Fruit fly (Drosophila melanogaster): Measurements from ENCODE around the gene CG10516.

CG10516 gene

dm6 chr3L:15924811-15925437 is 43.1 kb upstream of the CG10516 start, which contains the start of gene sff (continued):
- TF ChIP-seq CG17802 (tag; optimal IDR thresholded peaks at IDR 0.05) (peak; percentile 85), Deaf1 (tag; optimal IDR thresholded peaks at IDR 0.05) (peak; percentile 70), onecut (GFP tag; IDR thresholded peaks at IDR 0.05) (peak; percentile 84), slbo (GFP tag; IDR thresholded peaks at IDR 0.05) (peak; percentile 86), CG4820 (GFP tag; optimal IDR thresholded peaks at IDR 0.05) (peak; percentile 79), Scr (GFP tag; IDR thresholded peaks at IDR 0.05; ENCODE audit: partially characterized antibody) (no peak), CG13296 (GFP tag; optimal IDR thresholded peaks at IDR 0.05) (peak; percentile 85), caup (GFP tag; optimal IDR thresholded peaks at IDR 0.05; ENCODE audit: severe bottlenecking) (peak; percentile 85), vvl (GFP tag; IDR thresholded peaks at IDR 0.05) (peak; percentile 93), eve (GFP tag; optimal IDR thresholded peaks at IDR 0.05) (no peak), CG7372 (GFP tag; IDR thresholded peaks at IDR 0.05) (peak; percentile 88), CG3847 (GFP tag; IDR thresholded peaks at IDR 0.05) (peak; percentile 81), CG11398 (GFP tag; optimal IDR thresholded peaks at IDR 0.05) (peak; percentile 58), tgo (GFP tag; IDR thresholded peaks at IDR 0.05) (peak; percentile 86), CG13624 (GFP tag; optimal IDR thresholded peaks at IDR 0.05) (peak; percentile 61), pnt (GFP tag; optimal IDR thresholded peaks at IDR 0.05) (peak; percentile 70), CG10366 (GFP tag; IDR thresholded peaks at IDR 0.05) (peak; percentile 84), danr (GFP tag; IDR thresholded peaks at IDR 0.05) (peak; percentile 78), CG14965 (GFP tag; optimal IDR thresholded peaks at IDR 0.05; ENCODE audit: borderline replicate concordance) (no peak), CG2129 (GFP tag; IDR thresholded peaks at IDR 0.05; ENCODE audit: partially characterized antibody) (no peak), Pdp1 (GFP tag; optimal IDR thresholded peaks at IDR 0.05) (peak; percentile 43 to 70), CG32532 (GFP tag; IDR thresholded peaks at IDR 0.05) (peak; percentile 86), chif (GFP tag; optimal IDR thresholded peaks at IDR 0.05) (peak in 1 of 2 experiments; percentile 81), CG7271 (tag; optimal IDR thresholded peaks at IDR 0.05) (peak; percentile 33), slp2 (GFP tag; optimal IDR thresholded peaks at IDR 0.05) (peak; percentile 63), CG15696 (tag; optimal IDR thresholded peaks at IDR 0.05) (peak; percentile 91), pfk (GFP tag; optimal IDR thresholded peaks at IDR 0.05) (no peak), CG32767 (GFP tag; IDR thresholded peaks at IDR 0.05) (peak; percentile 84), CG18476 (GFP tag; optimal IDR thresholded peaks at IDR 0.05) (peak; percentile 70), gsb (GFP tag; IDR thresholded peaks at IDR 0.05) (peak; percentile 69), pan (optimal IDR thresholded peaks at IDR 0.05) (no peak), pan (GFP tag; optimal IDR thresholded peaks at IDR 0.05 in 1 of 2, IDR thresholded peaks at IDR 0.05 in 1 of 2) (peak in 1 of 2 experiments; percentile 87), CG18619 (GFP tag; optimal IDR thresholded peaks at IDR 0.05) (peak; percentile 83), Adf1 (GFP tag; IDR thresholded peaks at IDR 0.05) (peak; percentile 56; the same call in 1 of the 2 replicates), dmrt11E (tag; optimal IDR thresholded peaks at IDR 0.05) (peak; percentile 94), gro (GFP tag; optimal IDR thresholded peaks at IDR 0.05) (no peak), chn (GFP tag; optimal IDR thresholded peaks at IDR 0.05) (peak; percentile 88), Dref (GFP tag; IDR thresholded peaks at IDR 0.05) (peak; percentile 64), CG12155 (GFP tag; optimal IDR thresholded peaks at IDR 0.05) (peak; percentile 78), esg (GFP tag; conservative IDR thresholded peaks at IDR 0.05) (peak; percentile 86), Hr3 (GFP tag; optimal IDR thresholded peaks at IDR 0.05) (peak; percentile 89), nau (GFP tag; optimal IDR thresholded peaks at IDR 0.05) (peak; percentile 80), cas (GFP tag; IDR thresholded peaks at IDR 0.05) (peak; percentile 54; the same call in 1 of the 2 replicates), CG9876 (GFP tag; optimal IDR thresholded peaks at IDR 0.05) (peak; percentile 53), Dek (tag; optimal IDR thresholded peaks at IDR 0.05) (peak; percentile 61), sc (optimal IDR thresholded peaks at IDR 0.05) (no peak), sc (GFP tag; optimal IDR thresholded peaks at IDR 0.05) (peak; percentile 85), CG12071 (GFP tag; optimal IDR thresholded peaks at IDR 0.05) (peak; percentile 86), CG17829 (tag; optimal IDR thresholded peaks at IDR 0.05) (peak; percentile 91), HLH3B (GFP tag; IDR thresholded peaks at IDR 0.05) (peak; percentile 89)

All from whole organism, embryonic.